Worm (Caenorhabditis elegans) whole organism, late embryonic: Measurements from ENCODE around the gene rec-8.

Experiments
- ahr-1 ChIP-seq: sonication (generic microtip); optimal IDR thresholded peaks from 2 replicates; lab custom pipeline; 2016; ENCODE audit warnings: missing genetic modification characterization, missing compliant biosample characterization
- ceh-30 ChIP-seq: fragments of 150-350 bp; optimal IDR thresholded peaks from 2 replicates; lab custom pipeline; 2014; ENCODE audit warnings: missing biosample characterization, missing genetic modification characterization
- dmd-4 ChIP-seq: sonication (generic microtip); optimal IDR thresholded peaks from 2 replicates; lab custom pipeline; 2016; ENCODE audit warnings: borderline replicate concordance, missing genetic modification characterization, missing compliant biosample characterization
- dve-1 ChIP-seq: sonication (generic microtip); optimal IDR thresholded peaks from 2 replicates; lab custom pipeline; 2017; ENCODE audit warnings: antibody characterized with exemption, mild to moderate bottlenecking, missing genetic modification characterization, missing compliant biosample characterization
- elt-4 ChIP-seq: sonication (generic microtip); optimal IDR thresholded peaks from 2 replicates; lab custom pipeline; 2016; ENCODE audit warnings: missing genetic modification characterization, missing compliant biosample characterization
- fkh-10 ChIP-seq: fragments of 150-350 bp; optimal IDR thresholded peaks from 2 replicates; lab custom pipeline; 2014; ENCODE audit warnings: missing biosample characterization, missing genetic modification reagents, missing genetic modification characterization
- hlh-30 ChIP-seq: sonication (generic microtip); optimal IDR thresholded peaks from 2 replicates; lab custom pipeline; 2017; ENCODE audit warnings: antibody characterized with exemption, missing genetic modification characterization, missing compliant biosample characterization; ENCODE audit not compliant: insufficient read depth
- nhr-11 ChIP-seq: fragments of 150-350 bp; optimal IDR thresholded peaks from 2 replicates; lab custom pipeline; 2014; ENCODE audit warnings: missing biosample characterization, missing genetic modification characterization
- pqm-1 ChIP-seq: sonication (generic microtip); optimal IDR thresholded peaks from 2 replicates; lab custom pipeline; 2016; ENCODE audit warnings: missing genetic modification characterization, missing compliant biosample characterization
- unc-86 ChIP-seq: sonication (generic microtip); optimal IDR thresholded peaks from 2 replicates; lab custom pipeline; 2016; ENCODE audit warnings: missing genetic modification characterization, missing compliant biosample characterization
- zip-5 ChIP-seq: sonication (generic microtip); optimal IDR thresholded peaks from 2 replicates; lab custom pipeline; 2016; ENCODE audit warnings: missing genetic modification characterization, missing compliant biosample characterization

DNA sequence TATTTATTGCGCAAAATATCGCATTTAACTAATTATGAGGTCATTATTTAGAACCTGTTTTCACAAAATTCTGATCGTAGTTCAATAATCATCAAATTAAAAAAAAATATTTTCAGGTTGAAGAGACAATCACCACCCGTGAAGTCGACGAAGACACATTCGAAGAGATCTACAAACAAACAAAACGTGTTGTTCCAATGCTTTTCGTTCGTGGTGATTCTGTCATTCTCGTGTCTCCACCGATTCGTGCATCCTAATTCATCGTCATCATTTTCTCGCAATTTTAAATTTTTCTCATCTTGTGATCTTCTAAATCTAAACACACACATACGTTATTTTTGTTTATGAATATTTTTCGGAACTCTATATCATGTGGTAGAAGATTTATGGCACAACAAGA, 35.8 kb upstream of the rec-8 start:
- TF ChIP-seq pqm-1 (tag; lab: Kevin White, UChicago) = no peak
- TF ChIP-seq fkh-10 (GFP tag; lab: Kevin White, UChicago) = no peak
- TF ChIP-seq unc-86 (tag; lab: Kevin White, UChicago) = no peak
- no peak for TF ChIP-seq dmd-4 (tag; lab: Kevin White, UChicago)
- TF ChIP-seq hlh-30 (tag; lab: Kevin White, UChicago) = no peak
- TF ChIP-seq dve-1 (tag; lab: Kevin White, UChicago) = peak; percentile 35
- no peak for TF ChIP-seq ahr-1 (tag; lab: Kevin White, UChicago)
- no peak for TF ChIP-seq nhr-11 (tag; lab: Kevin White, UChicago)
- no peak for TF ChIP-seq elt-4
- TF ChIP-seq ceh-30 = no peak
- TF ChIP-seq zip-5 (tag; lab: Kevin White, UChicago) = no peak
